Fruit fly (Drosophila melanogaster) whole organism, wandering third instar larva: Measurements from ENCODE around the gene CG13113.

Experiments
- Abd-B ChIP-seq: fragments of >200 bp; optimal IDR thresholded peaks from 2 replicates; lab custom pipeline; 2017; ENCODE audit warnings: missing biosample characterization, missing genetic modification characterization
- Dif ChIP-seq: fragments of 200-275, 200-300 bp; sonication (Bioruptor generic); optimal IDR thresholded peaks from 2 replicates; lab custom pipeline; 2018; ENCODE audit warnings: missing biosample characterization, missing genetic modification characterization; ENCODE audit not compliant: partially characterized antibody
- Hnf4 ChIP-seq: fragments of 200-800 bp; sonication (Bioruptor generic); optimal IDR thresholded peaks from 2 replicates; lab custom pipeline; 2016; ENCODE audit warnings: missing biosample characterization, mild to moderate bottlenecking, missing genetic modification characterization
- Hr78 ChIP-seq: fragments of >200 bp; optimal IDR thresholded peaks from 2 replicates; lab custom pipeline; 2017; ENCODE audit warnings: missing biosample characterization, missing genetic modification characterization
- Jra ChIP-seq: sonication (Bioruptor generic); optimal IDR thresholded peaks from 2 replicates; lab custom pipeline; 2016; ENCODE audit warnings: missing biosample characterization, missing genetic modification characterization
- Myc ChIP-seq: fragments of >200 bp; optimal IDR thresholded peaks from 2 replicates; lab custom pipeline; 2017
- OdsH ChIP-seq: fragments of 200-800 bp; sonication (Bioruptor generic); optimal IDR thresholded peaks from 2 replicates; lab custom pipeline; 2016; ENCODE audit warnings: missing biosample characterization, mild to moderate bottlenecking, missing genetic modification characterization
- br ChIP-seq: fragments of 200-800 bp; sonication (Bioruptor generic); optimal IDR thresholded peaks from 2 replicates; lab custom pipeline; 2016; ENCODE audit warnings: missing biosample characterization, missing genetic modification characterization
- dsf ChIP-seq: sonication (Bioruptor generic); optimal IDR thresholded peaks from 2 replicates; lab custom pipeline; 2016; ENCODE audit warnings: missing biosample characterization, missing genetic modification characterization, borderline replicate concordance
- fru ChIP-seq: fragments of 200-800 bp; sonication (Bioruptor generic); optimal IDR thresholded peaks from 3 replicates; lab custom pipeline; 2016; ENCODE audit warnings: missing biosample characterization, mild to moderate bottlenecking, missing genetic modification characterization
- psq ChIP-seq: fragments of 200-800 bp; sonication (Bioruptor generic); optimal IDR thresholded peaks from 3 replicates; lab custom pipeline; 2017; ENCODE audit warnings: missing biosample characterization, mild to moderate bottlenecking, missing genetic modification characterization, moderate library complexity
- rgr ChIP-seq: fragments of 200-800 bp; sonication (Bioruptor generic); optimal IDR thresholded peaks from 3 replicates; lab custom pipeline; 2016; ENCODE audit warnings: missing biosample characterization, mild to moderate bottlenecking, missing genetic modification characterization
- sage ChIP-seq: fragments of 200-800 bp; sonication (Bioruptor generic); optimal IDR thresholded peaks from 2 replicates; lab custom pipeline; 2016; ENCODE audit warnings: missing biosample characterization, mild to moderate bottlenecking, missing genetic modification characterization
- tai ChIP-seq: sonication (Bioruptor generic); optimal IDR thresholded peaks from 2 replicates; lab custom pipeline; 2016; ENCODE audit warnings: missing biosample characterization, missing genetic modification characterization

DNA sequence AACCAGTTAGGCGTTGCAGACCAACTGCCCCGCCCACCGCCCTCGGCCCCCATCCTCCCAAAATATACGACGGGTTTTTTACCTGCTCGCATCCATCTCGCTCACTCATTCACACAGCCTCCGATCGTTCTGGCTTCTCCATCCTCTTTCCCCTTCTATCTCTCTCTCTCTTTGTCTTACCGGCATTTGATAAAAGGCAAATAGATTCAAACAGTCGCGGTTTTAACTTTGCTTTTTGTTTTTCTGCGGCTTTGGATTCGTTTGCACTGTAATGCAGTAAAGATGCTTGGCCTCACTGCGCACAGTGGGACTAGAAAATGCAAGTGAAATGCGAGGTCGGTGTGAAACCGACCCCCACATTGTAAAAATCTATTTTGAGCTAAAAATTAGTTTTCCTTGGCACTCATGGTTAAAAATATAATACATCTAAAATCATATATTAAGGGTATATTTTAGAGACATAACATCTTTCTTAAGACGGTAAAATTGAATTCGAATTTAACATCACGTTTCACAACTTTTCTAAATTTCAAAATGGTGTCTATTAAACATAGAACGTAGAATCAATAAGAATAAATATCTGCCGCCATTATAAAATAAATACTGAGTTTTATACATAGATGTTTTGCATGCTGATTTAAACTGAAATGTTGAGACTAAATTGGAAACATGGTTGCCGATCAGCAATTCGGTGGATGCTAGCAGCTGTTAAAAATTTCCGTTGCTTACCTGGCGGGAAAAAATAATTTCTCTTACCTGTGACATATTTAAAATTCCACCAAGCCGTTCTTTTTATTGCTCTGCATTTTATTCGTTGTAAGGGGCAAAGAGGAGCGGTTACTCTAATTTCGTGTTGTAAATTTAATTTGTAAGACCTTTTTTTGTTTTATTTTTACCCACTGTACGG lies 47.3 kb upstream of the CG13113 start:
- TF ChIP-seq tai (GFP tag; lab: Kevin White, UChicago) (no peak), Abd-B (no peak), OdsH (GFP tag; lab: Kevin White, UChicago) (no peak), Jra (GFP tag; lab: Kevin White, UChicago) (peak; percentile 8), rgr (GFP tag; lab: Kevin White, UChicago) (peak; percentile 64), psq (peak; percentile 64), dsf (GFP tag; lab: Kevin White, UChicago) (no peak), Hnf4 (peak; percentile 58), br (peak; percentile 1), Myc (lab: Kevin White, UChicago) (no peak), sage (no peak), Dif (GFP tag; lab: Kevin White, UChicago) (peak; percentile 77), fru (GFP tag; lab: Kevin White, UChicago) (peak; percentile 57), Hr78 (GFP tag; lab: Kevin White, UChicago) (no peak)
